Worm (Caenorhabditis elegans): ENCODE results near the gene srw-139.

DNA sequence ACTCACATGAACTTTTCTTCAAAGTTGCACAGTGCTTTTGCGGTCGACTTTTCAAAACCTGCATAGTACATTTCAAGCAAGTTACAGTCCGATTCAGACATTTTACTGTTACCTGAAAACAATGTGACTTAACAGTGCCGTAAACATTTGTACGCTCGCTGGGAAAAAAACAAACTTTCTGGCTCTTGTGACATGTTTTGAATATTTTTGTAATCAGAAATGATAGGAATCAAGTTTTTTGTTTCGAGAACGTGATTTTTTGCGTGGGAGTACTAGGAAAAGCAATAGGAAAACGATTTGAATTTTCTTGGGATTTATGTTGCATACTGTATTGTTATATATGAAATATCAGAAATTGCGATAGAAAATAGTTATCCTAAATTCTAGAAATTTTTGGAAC, 10.9 kb upstream of the srw-139 start, which contains the start of gene srw-120:
- TF ChIP-seq him-1 (tag; optimal IDR thresholded peaks at IDR 0.05) (no peak), W03F9.2 (tag; optimal IDR thresholded peaks at IDR 0.05) (no peak)
